Fruit fly (Drosophila melanogaster) whole organism, embryonic: ENCODE results near the gene Ppm1.

Experiments used
- Awh ChIP-seq: fragments of 200-800 bp; sonication (Bioruptor generic); IDR thresholded peaks from 2 replicates; pipeline ENCODE4, ENCODE4 v1.3.6; 2022; ENCODE audit warnings: missing biosample characterization, missing genetic modification characterization
- CG12299 ChIP-seq: fragments of 200-800 bp; sonication (Bioruptor generic); optimal IDR thresholded peaks from 2 replicates; lab custom pipeline; 2018; ENCODE audit warnings: missing biosample characterization, mild to moderate bottlenecking, missing genetic modification characterization
- CG13287 ChIP-seq: fragments of 200-800 bp; sonication (Bioruptor generic); IDR thresholded peaks from 2 replicates; pipeline ENCODE4 v1.3.6; 2022; ENCODE audit warnings: missing biosample characterization, missing genetic modification characterization; ENCODE audit not compliant: partially characterized antibody
- CG13296 ChIP-seq: fragments of 200-800 bp; sonication (Bioruptor generic); optimal IDR thresholded peaks from 3 replicates; lab custom pipeline; 2018; ENCODE audit warnings: missing biosample characterization, mild to moderate bottlenecking, missing genetic modification characterization
- CG14441 ChIP-seq: fragments of 200-800 bp; sonication (Bioruptor generic); IDR thresholded peaks from 2 replicates; pipeline ENCODE4 v1.3.6; 2022; ENCODE audit warnings: missing biosample characterization, missing genetic modification characterization
- CG14860 ChIP-seq: fragments of 200-800 bp; sonication (Bioruptor generic); IDR thresholded peaks from 3 replicates; pipeline ENCODE4 v1.3.6; 2022; ENCODE audit warnings: missing biosample characterization, missing genetic modification characterization; ENCODE audit not compliant: partially characterized antibody
- CG15011 ChIP-seq: fragments of 200-800 bp; sonication (Bioruptor generic); optimal IDR thresholded peaks from 3 replicates; lab custom pipeline; 2018; ENCODE audit warnings: missing biosample characterization, mild to moderate bottlenecking, missing genetic modification characterization
- CG15269 ChIP-seq: fragments of 200-800 bp; sonication (Bioruptor generic); optimal IDR thresholded peaks from 2 replicates; lab custom pipeline; 2018; ENCODE audit warnings: missing biosample characterization, mild to moderate bottlenecking, missing genetic modification characterization, moderate library complexity
- CG15479 ChIP-seq: fragments of 200-800 bp; sonication (Bioruptor generic); optimal IDR thresholded peaks from 3 replicates; lab custom pipeline; 2019; ENCODE audit warnings: missing biosample characterization, mild to moderate bottlenecking, missing genetic modification characterization, moderate library complexity
- CG17359 ChIP-seq: fragments of 200-800 bp; sonication (Bioruptor generic); optimal IDR thresholded peaks from 3 replicates; lab custom pipeline; 2018; ENCODE audit warnings: missing biosample characterization, mild to moderate bottlenecking, missing genetic modification characterization, moderate library complexity
- CG18764 ChIP-seq: fragments of 200-800 bp; sonication (Bioruptor generic); optimal IDR thresholded peaks from 3 replicates; lab custom pipeline; 2016; ENCODE audit warnings: missing biosample characterization, missing genetic modification characterization
- CG2875 ChIP-seq: fragments of 200-800 bp; sonication (Bioruptor generic); optimal IDR thresholded peaks from 2 replicates; lab custom pipeline; 2017; ENCODE audit warnings: missing biosample characterization, mild to moderate bottlenecking, missing genetic modification characterization, missing genetic modification reagents
- CG30403 ChIP-seq: fragments of 200-800 bp; sonication (Bioruptor generic); optimal IDR thresholded peaks from 3 replicates; lab custom pipeline; 2016; ENCODE audit warnings: missing biosample characterization, missing genetic modification characterization
- CG4328 ChIP-seq: fragments of 200-800 bp; sonication (Bioruptor generic); optimal IDR thresholded peaks from 3 replicates; lab custom pipeline; 2017; ENCODE audit warnings: missing biosample characterization, missing genetic modification reagents, missing genetic modification characterization
- CG6765 ChIP-seq: fragments of 200-800 bp; sonication (Bioruptor generic); optimal IDR thresholded peaks from 3 replicates; lab custom pipeline; 2017; ENCODE audit warnings: missing biosample characterization, mild to moderate bottlenecking, missing genetic modification characterization
- CG7839 ChIP-seq: fragments of 200-800 bp; sonication (Bioruptor generic); optimal IDR thresholded peaks from 3 replicates; lab custom pipeline; 2018; ENCODE audit warnings: missing biosample characterization, mild to moderate bottlenecking, missing genetic modification characterization, moderate library complexity
- CG8290 ChIP-seq, 3 experiments: fragments of 200-800 bp; sonication (Bioruptor generic); optimal IDR thresholded peaks; 2 replicates each; lab custom pipeline; 2016 to 2019; ENCODE audit warnings: missing biosample characterization in 3 of 3, missing genetic modification characterization in 3 of 3, mild to moderate bottlenecking in 2 of 3, moderate library complexity in 1 of 3
- CG8765 ChIP-seq: fragments of 200-800 bp; sonication (Bioruptor generic); IDR thresholded peaks from 2 replicates; pipeline ENCODE4 v1.3.6; 2022; ENCODE audit warnings: missing biosample characterization, missing genetic modification characterization
- Dref ChIP-seq: fragments of 200-800 bp; sonication (Bioruptor generic); IDR thresholded peaks from 2 replicates; pipeline ENCODE4 v1.3.6; 2022; ENCODE audit warnings: missing biosample characterization, missing genetic modification characterization
- GATAe ChIP-seq: fragments of 200-800 bp; sonication (Bioruptor generic); conservative IDR thresholded peaks from 2 replicates; pipeline ENCODE4 v1.3.6; 2022; ENCODE audit warnings: missing biosample characterization, missing genetic modification characterization
- H15 ChIP-seq: fragments of 200-800 bp; sonication (Bioruptor generic); IDR thresholded peaks from 3 replicates; pipeline ENCODE4 v1.3.6; 2022; ENCODE audit warnings: missing biosample characterization, missing genetic modification characterization
- HLH4C ChIP-seq: fragments of 200-800 bp; sonication (Bioruptor generic); IDR thresholded peaks from 3 replicates; pipeline ENCODE4 v1.3.6; 2022; ENCODE audit warnings: missing biosample characterization, missing genetic modification characterization; ENCODE audit not compliant: partially characterized antibody
- Lhr ChIP-seq: fragments of 200-800 bp; sonication (Bioruptor generic); optimal IDR thresholded peaks from 3 replicates; lab custom pipeline; 2017; ENCODE audit warnings: mild to moderate bottlenecking, missing biosample characterization, missing genetic modification reagents, missing genetic modification characterization
- NFAT ChIP-seq: fragments of 200-800 bp; sonication (Bioruptor generic); IDR thresholded peaks from 2 replicates; pipeline ENCODE4 v1.3.6; 2022; ENCODE audit warnings: missing biosample characterization, missing genetic modification characterization
- Nf-YC ChIP-seq: fragments of 200-800 bp; optimal IDR thresholded peaks from 3 replicates; lab custom pipeline; 2019; ENCODE audit warnings: missing biosample characterization, mild to moderate bottlenecking, missing genetic modification characterization, moderate library complexity
- abd-A ChIP-seq: fragments of 200-800 bp; sonication (Bioruptor generic); optimal IDR thresholded peaks from 3 replicates; lab custom pipeline; 2019; ENCODE audit warnings: missing biosample characterization, mild to moderate bottlenecking, missing genetic modification characterization, moderate library complexity
- amos ChIP-seq: fragments of 200-800 bp; sonication (Bioruptor generic); IDR thresholded peaks from 2 replicates; pipeline ENCODE4 v1.3.6; 2022; ENCODE audit warnings: missing biosample characterization, missing genetic modification characterization; ENCODE audit not compliant: partially characterized antibody
- ap ChIP-seq: fragments of 200-800 bp; sonication (Bioruptor generic); IDR thresholded peaks from 2 replicates; pipeline ENCODE4 v1.3.6; 2022; ENCODE audit warnings: missing biosample characterization, missing genetic modification characterization
- ato ChIP-seq: fragments of 200-800 bp; sonication (Bioruptor generic); IDR thresholded peaks from 2 replicates; pipeline ENCODE4 v1.3.6; 2022; ENCODE audit warnings: missing biosample characterization, missing genetic modification characterization; ENCODE audit not compliant: partially characterized antibody
- bbx ChIP-seq: fragments of 200-800 bp; sonication (Bioruptor generic); IDR thresholded peaks from 2 replicates; pipeline ENCODE4 v1.3.6; 2022; ENCODE audit warnings: missing biosample characterization, missing genetic modification characterization; ENCODE audit not compliant: partially characterized antibody
- chinmo ChIP-seq: fragments of 200-800 bp; sonication (Bioruptor generic); IDR thresholded peaks from 4 replicates; pipeline ENCODE4 v1.3.6; 2022; ENCODE audit warnings: missing biosample characterization, missing genetic modification characterization; ENCODE audit not compliant: partially characterized antibody
- ci ChIP-seq: fragments of 200-800 bp; sonication (Bioruptor generic); IDR thresholded peaks from 3 replicates; pipeline ENCODE4 v1.3.6; 2022; ENCODE audit warnings: missing biosample characterization, missing genetic modification characterization
- fd102C ChIP-seq: fragments of 200-800 bp; sonication (Bioruptor generic); optimal IDR thresholded peaks from 2 replicates; lab custom pipeline; 2018; ENCODE audit warnings: missing biosample characterization, mild to moderate bottlenecking, missing genetic modification characterization, moderate library complexity
- gsb-n ChIP-seq: fragments of 200-800 bp; sonication (Bioruptor generic); optimal IDR thresholded peaks from 3 replicates; lab custom pipeline; 2018; ENCODE audit warnings: missing biosample characterization, mild to moderate bottlenecking, missing genetic modification characterization
- her ChIP-seq: fragments of 200-800 bp; sonication (Bioruptor generic); optimal IDR thresholded peaks from 2 replicates; lab custom pipeline; 2016; ENCODE audit warnings: missing biosample characterization, missing genetic modification characterization
- jumu ChIP-seq: fragments of 200-800 bp; sonication (Bioruptor generic); optimal IDR thresholded peaks from 3 replicates; lab custom pipeline; 2016; ENCODE audit warnings: missing biosample characterization, missing genetic modification characterization
- knrl ChIP-seq: fragments of 200-800 bp; sonication (Bioruptor generic); IDR thresholded peaks from 3 replicates; pipeline ENCODE4 v1.3.6; 2022; ENCODE audit warnings: missing biosample characterization, missing genetic modification characterization; ENCODE audit not compliant: partially characterized antibody
- lab ChIP-seq: fragments of 200-800 bp; sonication (Bioruptor generic); optimal IDR thresholded peaks from 3 replicates; lab custom pipeline; 2017; ENCODE audit warnings: missing biosample characterization, missing genetic modification characterization, mild to moderate bottlenecking, moderate library complexity, missing genetic modification reagents
- nerfin-1 ChIP-seq: fragments of 200-800 bp; sonication (Bioruptor generic); optimal IDR thresholded peaks from 3 replicates; lab custom pipeline; 2019; ENCODE audit warnings: missing biosample characterization, mild to moderate bottlenecking, missing genetic modification characterization, moderate library complexity
- nmo ChIP-seq: fragments of 200-800 bp; sonication (Bioruptor generic); optimal IDR thresholded peaks from 2 replicates; lab custom pipeline; 2018; ENCODE audit warnings: missing biosample characterization, mild to moderate bottlenecking, missing genetic modification characterization, moderate library complexity
- pfk ChIP-seq: fragments of 200-800 bp; sonication (Bioruptor generic); optimal IDR thresholded peaks from 2 replicates; lab custom pipeline; 2018; ENCODE audit warnings: missing biosample characterization, mild to moderate bottlenecking, missing genetic modification characterization, moderate library complexity
- ro ChIP-seq: fragments of 200-800 bp; sonication (Bioruptor generic); IDR thresholded peaks from 2 replicates; pipeline ENCODE4 v1.3.6; 2022; ENCODE audit warnings: missing biosample characterization, missing genetic modification characterization
- sc ChIP-seq, 3 experiments: fragments of >200 bp in 2 of 3; fragments of 200-800 bp in 1 of 3; sonication (Bioruptor generic) in 1 of 3; optimal IDR thresholded peaks; 2 replicates in 2 of 3; 3 replicates in 1 of 3; lab custom pipeline; 2017; ENCODE audit warnings: mild to moderate bottlenecking in 1 of 3, missing biosample characterization in 1 of 3, missing genetic modification characterization in 1 of 3, missing genetic modification reagents in 1 of 3
- sens ChIP-seq: fragments of 200-800 bp; sonication (Bioruptor generic); peaks from one replicate; lab custom pipeline; 2016; ENCODE audit warnings: missing biosample characterization, missing genetic modification characterization
- slbo ChIP-seq: fragments of 200-800 bp; sonication (Bioruptor generic); IDR thresholded peaks from 2 replicates; pipeline ENCODE4 v1.3.6; 2022; ENCODE audit warnings: missing biosample characterization, missing genetic modification characterization
- slp2 ChIP-seq: fragments of 200-800 bp; sonication (Bioruptor generic); optimal IDR thresholded peaks from 2 replicates; lab custom pipeline; 2016; ENCODE audit warnings: missing biosample characterization, missing genetic modification characterization

Gene Ppm1

DNA sequence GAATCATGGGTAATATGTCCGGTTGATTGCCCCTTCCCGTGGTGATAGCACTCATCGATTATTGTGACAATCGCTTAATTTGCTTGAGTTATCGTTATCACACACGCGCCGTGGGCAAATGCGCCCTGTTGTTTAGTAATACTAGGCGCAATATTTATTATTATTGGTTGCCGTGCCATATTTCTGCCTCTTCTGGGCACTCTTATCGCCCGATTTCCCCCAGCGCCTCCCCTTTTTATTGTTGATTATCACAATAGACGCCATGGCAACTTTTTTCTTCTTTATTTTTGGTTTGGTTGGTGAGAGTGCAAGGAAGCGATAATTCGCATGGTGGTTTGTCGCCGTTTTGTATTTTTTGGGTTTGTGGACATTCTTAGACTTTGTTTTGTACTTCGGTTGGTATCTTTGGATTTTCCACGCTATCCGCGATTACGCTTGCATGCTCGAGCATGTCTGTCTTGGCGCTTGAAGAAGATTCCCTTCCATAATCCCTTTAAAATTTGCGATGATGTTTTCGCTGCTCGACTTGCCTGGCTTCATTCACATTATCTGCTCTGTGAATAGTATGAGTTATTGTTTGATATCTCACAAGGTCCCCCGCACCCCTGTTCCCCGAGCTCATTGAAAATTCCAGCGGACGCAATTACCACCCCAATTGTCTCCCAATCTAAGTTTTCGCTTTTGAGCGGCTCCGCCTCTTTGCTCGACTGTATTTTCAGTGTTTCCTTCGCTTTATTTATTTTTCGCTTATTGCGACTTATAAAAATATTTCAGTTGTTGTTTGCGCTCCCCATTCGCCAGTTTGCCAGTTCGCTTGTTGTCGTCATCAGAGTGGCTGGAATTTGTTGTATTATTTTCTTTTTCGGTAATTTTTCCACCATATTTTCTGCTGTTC lies 32.6 kb upstream of the Ppm1 start (continued):
- no peak for TF ChIP-seq CG15011 (GFP tag; lab: Kevin White, UChicago)
- TF ChIP-seq ro (GFP tag; lab: Robert Waterston, UW), result no peak
- TF ChIP-seq knrl, result no peak
- TF ChIP-seq CG6765, result peak; percentile 46
- TF ChIP-seq pfk (GFP tag; lab: Kevin White, UChicago), result peak; percentile 15
- TF ChIP-seq CG2875, result no peak
- TF ChIP-seq CG13287 (GFP tag; lab: Robert Waterston, UW), result no peak
- TF ChIP-seq her, result no peak
- no peak for TF ChIP-seq H15 (GFP tag; lab: Robert Waterston, UW)
- TF ChIP-seq ato (GFP tag; lab: Robert Waterston, UW), result no peak
- TF ChIP-seq Dref (GFP tag; lab: Robert Waterston, UW), result peak; percentile 47
- TF ChIP-seq abd-A (tag; lab: Kevin White, UChicago), result peak; percentile 28
- 0 out of 2 replicates have a peak, but pooled peaks have one; percentile 17 for TF ChIP-seq amos (GFP tag; lab: Robert Waterston, UW)
- no peak for TF ChIP-seq sc (optimal IDR thresholded peaks at IDR 0.05; lab: Kevin White, UChicago)
- no peak for TF ChIP-seq sc (GFP tag; optimal IDR thresholded peaks at IDR 0.05; lab: Kevin White, UChicago)
- peak; percentile 15 for TF ChIP-seq CG15269 (tag; lab: Kevin White, UChicago)
- TF ChIP-seq lab (GFP tag; lab: Kevin White, UChicago), result peak; percentile 58
- no peak for TF ChIP-seq Awh (GFP tag; lab: Robert Waterston, UW)
- TF ChIP-seq chinmo (GFP tag; lab: Robert Waterston, UW), result peak; percentile 83; the same call in 2 of the 4 replicates
- no peak for TF ChIP-seq CG8290 (GFP tag; optimal IDR thresholded peaks at IDR 0.05; lab: Kevin White, UChicago)
- TF ChIP-seq CG8290 (tag; optimal IDR thresholded peaks at IDR 0.05; lab: Kevin White, UChicago), result peak in 1 of 2 experiments; percentile 25
- TF ChIP-seq fd102C (GFP tag; lab: Kevin White, UChicago), result no peak
- TF ChIP-seq NFAT (GFP tag; lab: Robert Waterston, UW), result peak; percentile 43; the same call in 1 of the 2 replicates
- TF ChIP-seq CG30403 (GFP tag; lab: Kevin White, UChicago), result no peak
- TF ChIP-seq Lhr (GFP tag; lab: Kevin White, UChicago), result no peak
- peak; percentile 35; the same call in 1 of the 2 replicates for TF ChIP-seq bbx (GFP tag; lab: Robert Waterston, UW)
- TF ChIP-seq CG14860 (GFP tag; lab: Robert Waterston, UW), result no peak
- peak; percentile 50; the same call in 2 of the 3 replicates for TF ChIP-seq HLH4C
- no peak for TF ChIP-seq jumu (GFP tag; lab: Kevin White, UChicago)
- TF ChIP-seq CG15479 (GFP tag; lab: Kevin White, UChicago), result peak; percentile 22
- TF ChIP-seq CG8765, result no peak
- no peak for TF ChIP-seq nmo (GFP tag; lab: Kevin White, UChicago)
- TF ChIP-seq Nf-YC (tag; lab: Kevin White, UChicago), result peak; percentile 15
- 0 out of 2 replicates have a peak, but pooled peaks have one; percentile 6 for TF ChIP-seq slbo (GFP tag; lab: Robert Waterston, UW)
- TF ChIP-seq slp2 (GFP tag; lab: Kevin White, UChicago), result no peak
- TF ChIP-seq CG14441 (GFP tag; lab: Robert Waterston, UW), result no peak
- peak; percentile 89 for TF ChIP-seq GATAe (GFP tag; lab: Robert Waterston, UW)
- TF ChIP-seq CG4328 (GFP tag; lab: Kevin White, UChicago), result peak; percentile 7
- peak; percentile 73 for TF ChIP-seq sens (GFP tag; lab: Kevin White, UChicago)
- TF ChIP-seq CG13296, result peak; percentile 31
- no peak for TF ChIP-seq CG7839
- TF ChIP-seq CG18764 (GFP tag; lab: Kevin White, UChicago), result no peak
- peak; percentile 52 for TF ChIP-seq CG12299 (tag; lab: Kevin White, UChicago)
- TF ChIP-seq nerfin-1, result peak; percentile 68
- TF ChIP-seq CG17359, result peak; percentile 4
- no peak for TF ChIP-seq gsb-n
- TF ChIP-seq ap, result no peak
- TF ChIP-seq ci (GFP tag; lab: Robert Waterston, UW), result 0 out of 3 replicates have a peak, but pooled peaks have one; percentile 31
